Fruit fly (Drosophila melanogaster) whole organism, prepupa: ENCODE measurements around the gene bdl.

Source experiments
- Blimp-1 ChIP-seq: fragments of 200-800 bp; sonication (Bioruptor generic); optimal IDR thresholded peaks from 3 replicates; lab custom pipeline; 2017; ENCODE audit warnings: missing biosample characterization, missing genetic modification characterization, mild to moderate bottlenecking, moderate library complexity, missing genetic modification reagents
- CG10631 ChIP-seq: fragments of 200-800 bp; sonication (Bioruptor generic); optimal IDR thresholded peaks from 2 replicates; lab custom pipeline; 2016; ENCODE audit warnings: missing biosample characterization, missing genetic modification characterization
- CG10669 ChIP-seq: fragments of 200-800 bp; sonication (Bioruptor generic); optimal IDR thresholded peaks from 3 replicates; lab custom pipeline; 2018; ENCODE audit warnings: missing biosample characterization, mild to moderate bottlenecking, missing genetic modification characterization, moderate library complexity
- CG11294 ChIP-seq: fragments of 200-800 bp; sonication (Bioruptor generic); IDR thresholded peaks from 2 replicates; pipeline ENCODE4 v1.3.6; 2022; ENCODE audit warnings: missing biosample characterization, missing genetic modification characterization
- CG11762 ChIP-seq: fragments of 200-800 bp; sonication (Bioruptor generic); optimal IDR thresholded peaks from 3 replicates; lab custom pipeline; 2016; ENCODE audit warnings: missing biosample characterization, missing genetic modification characterization; ENCODE audit not compliant: insufficient read depth
- CG11902 ChIP-seq: fragments of 200-800 bp; sonication (Bioruptor generic); optimal IDR thresholded peaks from 3 replicates; lab custom pipeline; 2016; ENCODE audit warnings: missing biosample characterization, missing genetic modification characterization
- CG16779 ChIP-seq: fragments of 200-800 bp; sonication (Bioruptor generic); optimal IDR thresholded peaks from 3 replicates; lab custom pipeline; 2017; ENCODE audit warnings: missing biosample characterization, mild to moderate bottlenecking, missing genetic modification characterization
- CG3032 ChIP-seq: fragments of 200-800 bp; optimal IDR thresholded peaks from 2 replicates; lab custom pipeline; 2019; ENCODE audit warnings: missing biosample characterization, mild to moderate bottlenecking, missing genetic modification characterization, moderate library complexity
- CG31627 ChIP-seq: fragments of 200-800 bp; sonication (Bioruptor generic); optimal IDR thresholded peaks from 3 replicates; lab custom pipeline; 2016; ENCODE audit warnings: missing biosample characterization, missing genetic modification characterization
- CG32006 ChIP-seq: fragments of 200-800 bp; sonication (Bioruptor generic); optimal IDR thresholded peaks from 3 replicates; lab custom pipeline; 2017; ENCODE audit warnings: missing biosample characterization, mild to moderate bottlenecking, missing genetic modification characterization
- CG34406 ChIP-seq: fragments of 200-800 bp; sonication (Bioruptor generic); optimal IDR thresholded peaks from 3 replicates; lab custom pipeline; 2016; ENCODE audit warnings: missing biosample characterization, missing genetic modification characterization
- CG3919 ChIP-seq: fragments of 200-800 bp; sonication (Bioruptor generic); optimal IDR thresholded peaks from 3 replicates; lab custom pipeline; 2016; ENCODE audit warnings: missing biosample characterization, missing genetic modification characterization
- CG4318 ChIP-seq: fragments of 200-800 bp; sonication (Bioruptor generic); optimal IDR thresholded peaks from 3 replicates; lab custom pipeline; 2017; ENCODE audit warnings: missing biosample characterization, mild to moderate bottlenecking, missing genetic modification characterization
- CG6163 ChIP-seq: fragments of 200-800 bp; sonication (Bioruptor generic); IDR thresholded peaks from 3 replicates; pipeline ENCODE4 v1.3.6; 2022; ENCODE audit warnings: missing biosample characterization, missing genetic modification characterization
- CG6276 ChIP-seq: fragments of 200-800 bp; sonication (Bioruptor generic); optimal IDR thresholded peaks from 2 replicates; lab custom pipeline; 2017; ENCODE audit warnings: missing biosample characterization, mild to moderate bottlenecking, missing genetic modification characterization
- CG6808 ChIP-seq: fragments of 200-800 bp; sonication (Bioruptor generic); optimal IDR thresholded peaks from 3 replicates; lab custom pipeline; 2017; ENCODE audit warnings: missing biosample characterization, missing genetic modification characterization, mild to moderate bottlenecking, moderate library complexity, missing genetic modification reagents
- CG7368 ChIP-seq: fragments of 200-800 bp; sonication (Bioruptor generic); optimal IDR thresholded peaks from 3 replicates; lab custom pipeline; 2016; ENCODE audit warnings: missing biosample characterization, missing genetic modification characterization
- CG8119 ChIP-seq: fragments of 200-800 bp; sonication (Bioruptor generic); IDR thresholded peaks from 3 replicates; pipeline ENCODE4 v1.3.6; 2022; ENCODE audit warnings: missing biosample characterization, missing genetic modification characterization
- CG8319 ChIP-seq: fragments of 200-800 bp; sonication (Bioruptor generic); optimal IDR thresholded peaks from 3 replicates; lab custom pipeline; 2016; ENCODE audit warnings: missing biosample characterization, missing genetic modification characterization
- CG9139 ChIP-seq: fragments of 200-800 bp; sonication (Bioruptor generic); optimal IDR thresholded peaks from 3 replicates; lab custom pipeline; 2017; ENCODE audit warnings: missing biosample characterization, mild to moderate bottlenecking, missing genetic modification characterization
- Eip75B ChIP-seq: fragments of 200-800 bp; sonication (Bioruptor generic); optimal IDR thresholded peaks from 3 replicates; lab custom pipeline; 2016; ENCODE audit warnings: missing biosample characterization, missing genetic modification characterization
- Eip78C ChIP-seq: fragments of 200-800 bp; sonication (Bioruptor generic); peaks from one replicate; lab custom pipeline; 2016; ENCODE audit warnings: missing biosample characterization, missing genetic modification characterization
- Eip93F ChIP-seq: fragments of 200-800 bp; sonication (Bioruptor generic); optimal IDR thresholded peaks from 2 replicates; lab custom pipeline; 2016; ENCODE audit warnings: missing biosample characterization, mild to moderate bottlenecking, missing genetic modification characterization
- Ets96B ChIP-seq: fragments of 200-800 bp; optimal IDR thresholded peaks from 2 replicates; lab custom pipeline; 2019; ENCODE audit warnings: missing biosample characterization, mild to moderate bottlenecking, missing genetic modification characterization, moderate library complexity
- Gug ChIP-seq: fragments of 200-800 bp; sonication (Bioruptor generic); IDR thresholded peaks from 2 replicates; pipeline ENCODE4 v1.3.6; 2022; ENCODE audit warnings: missing biosample characterization, missing genetic modification characterization
- Hr38 ChIP-seq: sonication (Bioruptor generic); optimal IDR thresholded peaks from 2 replicates; lab custom pipeline; 2016; ENCODE audit warnings: missing biosample characterization, missing genetic modification characterization
- Hr4 ChIP-seq: fragments of 200-800 bp; sonication (Bioruptor generic); optimal IDR thresholded peaks from 3 replicates; lab custom pipeline; 2016; ENCODE audit warnings: missing biosample characterization, missing genetic modification characterization
- Lpt ChIP-seq: fragments of 200-800 bp; sonication (Bioruptor generic); optimal IDR thresholded peaks from 3 replicates; lab custom pipeline; 2016; ENCODE audit warnings: missing biosample characterization, missing genetic modification characterization
- Met ChIP-seq: fragments of 200-800 bp; sonication (Bioruptor generic); optimal IDR thresholded peaks from 3 replicates; lab custom pipeline; 2016; ENCODE audit warnings: missing biosample characterization, missing genetic modification characterization
- OdsH ChIP-seq: fragments of 200-800 bp; sonication (Bioruptor generic); optimal IDR thresholded peaks from 3 replicates; lab custom pipeline; 2016; ENCODE audit warnings: missing biosample characterization, missing genetic modification characterization
- Sox14 ChIP-seq: fragments of 200-800 bp; sonication (Bioruptor generic); optimal IDR thresholded peaks from 3 replicates; lab custom pipeline; 2016; ENCODE audit warnings: missing biosample characterization, missing genetic modification characterization
- achi ChIP-seq: fragments of 200-800 bp; sonication (Bioruptor generic); optimal IDR thresholded peaks from 3 replicates; lab custom pipeline; 2016; ENCODE audit warnings: missing biosample characterization, missing genetic modification characterization
- acj6 ChIP-seq: fragments of 200-800 bp; sonication (Bioruptor generic); optimal IDR thresholded peaks from 3 replicates; lab custom pipeline; 2016; ENCODE audit warnings: missing biosample characterization, missing genetic modification characterization
- cyc ChIP-seq: fragments of 200-800 bp; sonication (Bioruptor generic); optimal IDR thresholded peaks from 3 replicates; lab custom pipeline; 2016; ENCODE audit warnings: missing biosample characterization, missing genetic modification characterization
- dac ChIP-seq: fragments of 200-800 bp; sonication (Bioruptor generic); optimal IDR thresholded peaks from 2 replicates; lab custom pipeline; 2017; ENCODE audit warnings: missing biosample characterization, mild to moderate bottlenecking, missing genetic modification characterization
- dsx ChIP-seq: fragments of 200-800 bp; optimal IDR thresholded peaks from 3 replicates; lab custom pipeline; 2019; ENCODE audit warnings: missing biosample characterization, mild to moderate bottlenecking, missing genetic modification characterization, moderate library complexity; ENCODE audit not compliant: poor library complexity, severe bottlenecking
- eg ChIP-seq: fragments of 200-800 bp; sonication (Bioruptor generic); IDR thresholded peaks from 3 replicates; pipeline ENCODE4 v1.3.6; 2022; ENCODE audit warnings: missing biosample characterization, missing genetic modification characterization
- esn ChIP-seq: fragments of 200-800 bp; sonication (Bioruptor generic); optimal IDR thresholded peaks from 2 replicates; lab custom pipeline; 2016; ENCODE audit warnings: missing biosample characterization, mild to moderate bottlenecking, missing genetic modification characterization, moderate library complexity
- fd59A ChIP-seq: fragments of 200-800 bp; sonication (Bioruptor generic); optimal IDR thresholded peaks from 2 replicates; lab custom pipeline; 2017; ENCODE audit warnings: missing biosample characterization, mild to moderate bottlenecking, missing genetic modification characterization, missing genetic modification reagents
- fkh ChIP-seq: fragments of 200-800 bp; sonication (Bioruptor generic); optimal IDR thresholded peaks from 3 replicates; lab custom pipeline; 2017; ENCODE audit warnings: missing biosample characterization, mild to moderate bottlenecking, missing genetic modification characterization, moderate library complexity
- lz ChIP-seq: fragments of 200-800 bp; sonication (Bioruptor generic); optimal IDR thresholded peaks from 3 replicates; lab custom pipeline; 2016; ENCODE audit warnings: missing biosample characterization, missing genetic modification characterization
- net ChIP-seq: fragments of 200-800 bp; sonication (Bioruptor generic); optimal IDR thresholded peaks from 3 replicates; lab custom pipeline; 2016; ENCODE audit warnings: missing biosample characterization, missing genetic modification characterization
- pdm3 ChIP-seq: fragments of 200-800 bp; sonication (Bioruptor generic); optimal IDR thresholded peaks from 3 replicates; lab custom pipeline; 2016; ENCODE audit warnings: missing biosample characterization, missing genetic modification characterization
- salr ChIP-seq, 2 experiments: fragments of 200-800 bp; sonication (Bioruptor generic); optimal IDR thresholded peaks; 3 replicates each; lab custom pipeline; 2016 to 2018; ENCODE audit warnings: missing biosample characterization in 2 of 2, missing genetic modification characterization in 2 of 2, mild to moderate bottlenecking in 1 of 2
- spab ChIP-seq: fragments of 200-800 bp; sonication (Bioruptor generic); optimal IDR thresholded peaks from 2 replicates; lab custom pipeline; 2017; ENCODE audit warnings: missing biosample characterization, mild to moderate bottlenecking, missing genetic modification characterization, missing genetic modification reagents
- ss ChIP-seq, 2 experiments: fragments of 200-800 bp; sonication (Bioruptor generic); optimal IDR thresholded peaks; 2 replicates in 1 of 2; 3 replicates in 1 of 2; lab custom pipeline; 2017 to 2018; ENCODE audit warnings: mild to moderate bottlenecking in 2 of 2, missing biosample characterization in 2 of 2, missing genetic modification characterization in 2 of 2, moderate library complexity in 1 of 2
- topi ChIP-seq: fragments of 200-800 bp; sonication (Bioruptor generic); optimal IDR thresholded peaks from 3 replicates; lab custom pipeline; 2016; ENCODE audit warnings: missing biosample characterization, missing genetic modification characterization
- vri ChIP-seq: fragments of 200-800 bp; sonication (Bioruptor generic); optimal IDR thresholded peaks from 3 replicates; lab custom pipeline; 2016; ENCODE audit warnings: missing biosample characterization, mild to moderate bottlenecking, missing genetic modification characterization

bdl gene

DNA sequence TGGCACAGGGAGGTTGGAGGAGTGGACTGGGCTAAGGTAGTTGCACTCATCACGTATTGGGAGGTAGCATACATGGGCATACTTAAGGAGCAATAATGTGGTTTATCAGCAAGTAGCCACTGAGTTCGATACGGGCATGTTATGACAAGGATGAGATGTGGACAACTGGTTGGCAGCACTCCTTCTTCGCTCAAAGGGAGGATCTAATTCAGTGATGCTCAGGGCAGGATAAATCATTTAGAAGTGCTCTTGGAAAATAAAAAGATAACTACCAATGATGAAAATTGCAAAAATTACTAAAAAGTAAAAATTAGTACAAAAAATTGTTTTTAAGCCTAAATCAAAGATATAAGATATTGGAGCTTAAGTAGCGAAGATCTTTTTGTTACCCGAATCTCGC, 36.5 kb downstream of the bdl start:
- TF ChIP-seq fd59A (peak; percentile 24), Eip78C (GFP tag; lab: Kevin White, UChicago) (peak; percentile 91), salr (GFP tag; optimal IDR thresholded peaks at IDR 0.05; lab: Kevin White, UChicago) (peak in 1 of 2 experiments; percentile 29), cyc (no peak), Met (no peak), CG32006 (no peak), CG6163 (GFP tag; lab: Robert Waterston, UW) (0 out of 3 replicates have a peak, but pooled peaks have one; percentile 5), CG11762 (GFP tag; lab: Kevin White, UChicago) (no peak), Ets96B (tag; lab: Kevin White, UChicago) (peak; percentile 18), CG3032 (tag; lab: Kevin White, UChicago) (peak; percentile 52), Sox14 (GFP tag; lab: Kevin White, UChicago) (peak; percentile 30), CG6808 (GFP tag; lab: Kevin White, UChicago) (peak; percentile 18), CG10669 (GFP tag; lab: Kevin White, UChicago) (peak; percentile 9), OdsH (GFP tag; lab: Kevin White, UChicago) (no peak)
- TF ChIP-seq, all 60 proteins: peak for 9

DNA sequence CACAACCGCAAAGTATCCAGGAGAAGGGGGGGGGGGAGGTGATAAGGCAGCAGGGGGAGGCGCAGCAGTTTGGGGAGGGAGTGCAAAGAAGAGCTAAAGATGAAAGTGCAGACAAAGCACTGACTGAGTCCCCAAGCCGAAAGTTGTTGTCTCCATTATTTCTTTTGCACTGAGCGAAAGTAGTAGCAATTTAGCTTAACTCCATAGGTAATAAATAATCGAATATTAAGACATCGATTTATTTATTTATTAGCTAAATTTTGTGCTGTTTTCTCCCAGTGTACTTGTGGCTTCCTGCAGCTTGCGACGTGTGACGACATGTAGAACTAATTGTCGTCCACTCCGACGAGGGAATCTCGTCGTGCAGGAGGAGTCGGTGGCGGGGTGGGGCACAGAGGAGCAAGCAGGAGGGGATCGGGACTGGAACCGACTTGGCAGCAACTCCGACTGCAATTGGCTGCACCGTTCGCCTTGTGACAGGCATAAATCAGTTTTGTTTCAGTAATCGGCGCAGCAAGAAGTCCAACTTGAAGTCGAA, 37.2 kb downstream of the bdl start, which contains the start of gene Traf4:
Gene Traf4 (plus strand): TSS at position 488 of the 538 bp plus-strand sequence.
- TF ChIP-seq topi (GFP tag; lab: Kevin White, UChicago) = peak; percentile 26
- peak; percentile 50 for TF ChIP-seq achi (GFP tag; lab: Kevin White, UChicago)
- TF ChIP-seq Hr38 = no peak
- peak; percentile 57 for TF ChIP-seq eg (GFP tag; lab: Robert Waterston, UW)
- TF ChIP-seq pdm3 (GFP tag; lab: Kevin White, UChicago) = peak; percentile 52
- TF ChIP-seq net (GFP tag; lab: Kevin White, UChicago) = peak; percentile 53
- peak; percentile 49 for TF ChIP-seq CG7368 (GFP tag; lab: Kevin White, UChicago)
- TF ChIP-seq CG8119 = peak; percentile 41; the same call in 2 of the 3 replicates
- TF ChIP-seq CG32006 = peak; percentile 57
- TF ChIP-seq Blimp-1 (GFP tag; lab: Kevin White, UChicago) = peak; percentile 35
- TF ChIP-seq CG11294 = no peak
- TF ChIP-seq CG10669 (GFP tag; lab: Kevin White, UChicago) = peak; percentile 54
- TF ChIP-seq ss (GFP tag; optimal IDR thresholded peaks at IDR 0.05; lab: Kevin White, UChicago) = peak; percentile 56 to 61
- peak; percentile 75 for TF ChIP-seq CG6163 (GFP tag; lab: Robert Waterston, UW)
- peak; percentile 51 for TF ChIP-seq CG6808 (GFP tag; lab: Kevin White, UChicago)
- TF ChIP-seq spab (GFP tag; lab: Kevin White, UChicago) = peak; percentile 56
- peak; percentile 48 for TF ChIP-seq Eip93F
- peak; percentile 57 for TF ChIP-seq cyc
- TF ChIP-seq Ets96B (tag; lab: Kevin White, UChicago) = peak; percentile 58
- no peak for TF ChIP-seq CG6276 (GFP tag; lab: Kevin White, UChicago)
- TF ChIP-seq CG3919 (GFP tag; lab: Kevin White, UChicago) = peak; percentile 73
- peak; percentile 30 for TF ChIP-seq Eip75B
- peak; percentile 52 for TF ChIP-seq esn (GFP tag; lab: Kevin White, UChicago)
- peak; percentile 68 for TF ChIP-seq vri (GFP tag; lab: Kevin White, UChicago)
- TF ChIP-seq CG10631 (GFP tag; lab: Kevin White, UChicago) = peak; percentile 55
- peak; percentile 47 for TF ChIP-seq CG31627
- peak; percentile 59 for TF ChIP-seq acj6
- TF ChIP-seq CG9139 = peak; percentile 18
- TF ChIP-seq CG34406 (GFP tag; lab: Kevin White, UChicago) = peak; percentile 37
- no peak for TF ChIP-seq CG8319 (GFP tag; lab: Kevin White, UChicago)
- no peak for TF ChIP-seq CG16779
- no peak for TF ChIP-seq CG4318 (GFP tag; lab: Kevin White, UChicago)
- peak; percentile 34 for TF ChIP-seq lz
- TF ChIP-seq dac (GFP tag; lab: Kevin White, UChicago) = no peak
- TF ChIP-seq dsx (GFP tag; lab: Kevin White, UChicago) = peak; percentile 61
- no peak for TF ChIP-seq fkh
- peak; percentile 47 for TF ChIP-seq Lpt (GFP tag; lab: Kevin White, UChicago)
- TF ChIP-seq Met = peak; percentile 52
- TF ChIP-seq CG11902 (GFP tag; lab: Kevin White, UChicago) = peak; percentile 12
- TF ChIP-seq Gug (GFP tag; lab: Robert Waterston, UW) = peak; percentile 27
- peak; percentile 15 for TF ChIP-seq Hr4 (GFP tag; lab: Kevin White, UChicago)
- peak; percentile 48 for TF ChIP-seq OdsH (GFP tag; lab: Kevin White, UChicago)
